Worm (Caenorhabditis elegans): ENCODE data around the gene F44F4.15.
"Not testable (repeated sequence)": the region's sequence is repeated elsewhere in the genome, so short reads cannot be mapped to it uniquely, and the experiment has no call there.

The F44F4.15 gene

ce11 chrII:10912995-10913394 is 1.5 kb upstream of the F44F4.15 start:
- TF ChIP-seq ceh-43 (GFP tag; optimal IDR thresholded peaks at IDR 0.05), result no peak
- TF ChIP-seq ceh-39 (tag; optimal IDR thresholded peaks at IDR 0.05), result no peak
- TF ChIP-seq lsy-2 (tag; optimal IDR thresholded peaks at IDR 0.05), result no peak
- no peak for TF ChIP-seq lin-32 (GFP tag; optimal IDR thresholded peaks at IDR 0.05)
- no peak for TF ChIP-seq mls-2 (tag; optimal IDR thresholded peaks at IDR 0.05)
- no peak for TF ChIP-seq elt-3 (tag; optimal IDR thresholded peaks at IDR 0.05)

ce11 chrII:10915732-10916131 is 1.3 kb downstream of the F44F4.15 start, which contains the start of gene F44F4.9:
Gene F44F4.9, minus strand, starts transcription at chrII:10915832.
- TF ChIP-seq zip-8 (tag; optimal IDR thresholded peaks at IDR 0.05), result no peak
- TF ChIP-seq sptf-1 (tag; optimal IDR thresholded peaks at IDR 0.05), result no peak
- TF ChIP-seq ceh-83 (GFP tag; optimal IDR thresholded peaks at IDR 0.05), result no peak
- TF ChIP-seq mab-5 (tag; optimal IDR thresholded peaks at IDR 0.05), result no peak
- TF ChIP-seq lsy-2 (tag; optimal IDR thresholded peaks at IDR 0.05), result no peak
- no peak for TF ChIP-seq ceh-43 (GFP tag; optimal IDR thresholded peaks at IDR 0.05)
- no peak for TF ChIP-seq nhr-76 (tag; optimal IDR thresholded peaks at IDR 0.05)
- TF ChIP-seq unc-39 (tag; optimal IDR thresholded peaks at IDR 0.05), result no peak
- TF ChIP-seq flh-1 (GFP tag; optimal IDR thresholded peaks at IDR 0.05), result no peak
- TF ChIP-seq mep-1 (tag; optimal IDR thresholded peaks at IDR 0.05), result no peak
- TF ChIP-seq blmp-1 (tag; optimal IDR thresholded peaks at IDR 0.05), result no peak
- TF ChIP-seq snpc-4 (tag; optimal IDR thresholded peaks at IDR 0.05), result no peak
- no peak for TF ChIP-seq ceh-39 (tag; optimal IDR thresholded peaks at IDR 0.05)
- TF ChIP-seq unc-62 (GFP tag; optimal IDR thresholded peaks at IDR 0.05), result no peak
- TF ChIP-seq drap-1 (GFP tag; optimal IDR thresholded peaks at IDR 0.05), result no peak

ce11 chrII:10917174-10917573 is 2.7 kb downstream of the F44F4.15 start, which contains the start of gene F44F4.10:
Gene F44F4.10, minus strand, starts transcription at chrII:10917274.
- TF ChIP-seq mab-5 (tag; optimal IDR thresholded peaks at IDR 0.05), result no peak
- no peak for TF ChIP-seq nhr-76 (tag; optimal IDR thresholded peaks at IDR 0.05)
- no peak for TF ChIP-seq unc-62 (GFP tag; optimal IDR thresholded peaks at IDR 0.05)
- no peak for TF ChIP-seq M03D4.4 (tag; optimal IDR thresholded peaks at IDR 0.05)
- no peak for TF ChIP-seq ces-1 (GFP tag; optimal IDR thresholded peaks at IDR 0.05)
- TF ChIP-seq blmp-1 (tag; optimal IDR thresholded peaks at IDR 0.05), result no peak

ce11 chrII:10918293-10918756 is 3.9 kb downstream of the F44F4.15 start, which contains the start of gene tba-4:
Gene tba-4, plus strand, starts transcription at chrII:10918706.
- TF ChIP-seq zip-8 (tag; optimal IDR thresholded peaks at IDR 0.05), result no peak
- TF ChIP-seq ces-1 (GFP tag; optimal IDR thresholded peaks at IDR 0.05), result no peak
- no peak for TF ChIP-seq mls-2 (tag; optimal IDR thresholded peaks at IDR 0.05)
- TF ChIP-seq nhr-76 (tag; optimal IDR thresholded peaks at IDR 0.05), result no peak
- TF ChIP-seq unc-120 (tag; optimal IDR thresholded peaks at IDR 0.05; ENCODE audit: poor library complexity, severe bottlenecking), result no peak
- TF ChIP-seq nhr-2 (tag; optimal IDR thresholded peaks at IDR 0.05), result no peak
- TF ChIP-seq elt-1 (tag; optimal IDR thresholded peaks at IDR 0.05; ENCODE audit: borderline replicate concordance, insufficient read depth), result no peak
- TF ChIP-seq unc-39 (tag; optimal IDR thresholded peaks at IDR 0.05), result no peak
- TF ChIP-seq drap-1 (GFP tag; optimal IDR thresholded peaks at IDR 0.05), result no peak
- no peak for TF ChIP-seq lsy-2 (tag; optimal IDR thresholded peaks at IDR 0.05)
- TF ChIP-seq ceh-39 (tag; optimal IDR thresholded peaks at IDR 0.05), result no peak
- TF ChIP-seq unc-62 (GFP tag; optimal IDR thresholded peaks at IDR 0.05), result no peak
- TF ChIP-seq pha-4 (tag; optimal IDR thresholded peaks at IDR 0.05), result no peak
- TF ChIP-seq sptf-1 (tag; optimal IDR thresholded peaks at IDR 0.05), result no peak
- TF ChIP-seq M03D4.4 (tag; optimal IDR thresholded peaks at IDR 0.05), result no peak
- TF ChIP-seq lin-32 (GFP tag; optimal IDR thresholded peaks at IDR 0.05), result no peak
- no peak for TF ChIP-seq cnd-1 (tag; optimal IDR thresholded peaks at IDR 0.05)

ce11 chrII:10922874-10923273 is 8.4 kb downstream of the F44F4.15 start, which contains the start of gene Y19D2B.1:
Gene Y19D2B.1, minus strand, starts transcription at chrII:10922974.
- TF ChIP-seq mab-5 (tag; optimal IDR thresholded peaks at IDR 0.05); tbx-8 (GFP tag; optimal IDR thresholded peaks at IDR 0.05); ztf-11 (tag; optimal IDR thresholded peaks at IDR 0.05): not testable (repeated sequence)

ce11 chrII:10923948-10924347 is 9.5 kb downstream of the F44F4.15 start, which contains the start of gene Y19D2B.2:
Gene Y19D2B.2, plus strand, starts transcription at chrII:10924248.
- TF ChIP-seq snpc-4 (tag; optimal IDR thresholded peaks at IDR 0.05) (no peak), nhr-2 (tag; optimal IDR thresholded peaks at IDR 0.05) (no peak), mls-2 (tag; optimal IDR thresholded peaks at IDR 0.05) (no peak), mab-5 (tag; optimal IDR thresholded peaks at IDR 0.05) (no peak), nhr-76 (tag; optimal IDR thresholded peaks at IDR 0.05) (no peak), elt-3 (tag; optimal IDR thresholded peaks at IDR 0.05) (no peak), unc-39 (tag; optimal IDR thresholded peaks at IDR 0.05) (no peak), tbx-8 (GFP tag; optimal IDR thresholded peaks at IDR 0.05) (no peak), ceh-43 (GFP tag; optimal IDR thresholded peaks at IDR 0.05) (no peak), unc-62 (GFP tag; optimal IDR thresholded peaks at IDR 0.05) (no peak), M03D4.4 (tag; optimal IDR thresholded peaks at IDR 0.05) (no peak), bed-3 (GFP tag; optimal IDR thresholded peaks at IDR 0.05) (no peak), pha-4 (tag; optimal IDR thresholded peaks at IDR 0.05) (no peak), lin-32 (GFP tag; optimal IDR thresholded peaks at IDR 0.05) (no peak), cnd-1 (tag; optimal IDR thresholded peaks at IDR 0.05) (no peak), ztf-11 (tag; optimal IDR thresholded peaks at IDR 0.05) (no peak), zip-8 (tag; optimal IDR thresholded peaks at IDR 0.05) (no peak), elt-1 (tag; optimal IDR thresholded peaks at IDR 0.05; ENCODE audit: borderline replicate concordance, insufficient read depth) (no peak), ham-2 (GFP tag; optimal IDR thresholded peaks at IDR 0.05) (no peak), nhr-28 (tag; optimal IDR thresholded peaks at IDR 0.05) (no peak)

All from whole organism, mixed stage, embryonic.